Fruit fly (Drosophila melanogaster) whole organism, pupa: ENCODE results near the gene Mhcl.

Experiments used
- CG10348 ChIP-seq: fragments of 200-800 bp; sonication (Bioruptor generic); IDR thresholded peaks from 2 replicates; pipeline ENCODE4 v1.3.6; 2022; ENCODE audit warnings: missing biosample characterization, missing genetic modification characterization
- CG12605 ChIP-seq: fragments of 200-800 bp; sonication (Bioruptor generic); IDR thresholded peaks from 2 replicates; pipeline ENCODE4 v1.3.6; 2022; ENCODE audit warnings: missing biosample characterization, missing genetic modification characterization
- CG13204 ChIP-seq: fragments of 200-800 bp; sonication (Bioruptor generic); optimal IDR thresholded peaks from 2 replicates; lab custom pipeline; 2018; ENCODE audit warnings: missing biosample characterization, mild to moderate bottlenecking, missing genetic modification characterization, moderate library complexity
- CG14655 ChIP-seq: fragments of 200-800 bp; sonication (Bioruptor generic); optimal IDR thresholded peaks from 3 replicates; lab custom pipeline; 2017; ENCODE audit warnings: mild to moderate bottlenecking, missing biosample characterization, missing genetic modification reagents, missing genetic modification characterization
- CG15710 ChIP-seq: fragments of 200-800 bp; sonication (Bioruptor generic); optimal IDR thresholded peaks from 2 replicates; lab custom pipeline; 2018; ENCODE audit warnings: missing biosample characterization, mild to moderate bottlenecking, missing genetic modification characterization, moderate library complexity
- CG17806 ChIP-seq: fragments of 200-800 bp; sonication (Bioruptor generic); optimal IDR thresholded peaks from 2 replicates; lab custom pipeline; 2018; ENCODE audit warnings: missing biosample characterization, mild to moderate bottlenecking, missing genetic modification characterization, moderate library complexity
- CG32121 ChIP-seq: fragments of 200-800 bp; sonication (Bioruptor generic); IDR thresholded peaks from 2 replicates; pipeline ENCODE4 v1.3.6; 2022; ENCODE audit warnings: missing biosample characterization, missing genetic modification characterization
- CG34367 ChIP-seq: fragments of 200-800 bp; sonication (Bioruptor generic); optimal IDR thresholded peaks from 2 replicates; lab custom pipeline; 2018; ENCODE audit warnings: missing biosample characterization, mild to moderate bottlenecking, missing genetic modification characterization
- CG4496 ChIP-seq: fragments of 200-800 bp; sonication (Bioruptor generic); IDR thresholded peaks from 3 replicates; pipeline ENCODE4 v1.3.6; 2022; ENCODE audit warnings: missing biosample characterization, missing genetic modification characterization
- CG8159 ChIP-seq: fragments of 200-800 bp; sonication (Bioruptor generic); optimal IDR thresholded peaks from 3 replicates; lab custom pipeline; 2018; ENCODE audit warnings: missing biosample characterization, mild to moderate bottlenecking, missing genetic modification characterization, moderate library complexity
- CG8301 ChIP-seq: fragments of 200-800 bp; sonication (Bioruptor generic); optimal IDR thresholded peaks from 2 replicates; lab custom pipeline; 2018; ENCODE audit warnings: missing biosample characterization, mild to moderate bottlenecking, missing genetic modification characterization
- CG9948 ChIP-seq: fragments of 200-800 bp; sonication (Bioruptor generic); optimal IDR thresholded peaks from 2 replicates; lab custom pipeline; 2018; ENCODE audit warnings: missing biosample characterization, mild to moderate bottlenecking, missing genetic modification characterization, moderate library complexity
- D1 ChIP-seq: fragments of 200-800 bp; sonication (Bioruptor generic); optimal IDR thresholded peaks from 2 replicates; lab custom pipeline; 2018; ENCODE audit warnings: missing biosample characterization, mild to moderate bottlenecking, missing genetic modification characterization, moderate library complexity
- EcR ChIP-seq: fragments of 200-800 bp; sonication (Bioruptor generic); optimal IDR thresholded peaks from 3 replicates; lab custom pipeline; 2019; ENCODE audit warnings: missing biosample characterization, missing genetic modification characterization, mild to moderate bottlenecking, moderate library complexity, missing genetic modification reagents
- Ets98B ChIP-seq: fragments of 200-800 bp; sonication (Bioruptor generic); IDR thresholded peaks from 2 replicates; pipeline ENCODE4 v1.3.6; 2022; ENCODE audit warnings: missing biosample characterization, missing genetic modification characterization
- Pif1A ChIP-seq: fragments of 200-800 bp; sonication (Bioruptor generic); optimal IDR thresholded peaks from 3 replicates; lab custom pipeline; 2016; ENCODE audit warnings: missing biosample characterization, missing genetic modification characterization
- Pif1B ChIP-seq: fragments of 200-800 bp; sonication (Bioruptor generic); optimal IDR thresholded peaks from 3 replicates; lab custom pipeline; 2016; ENCODE audit warnings: missing biosample characterization, missing genetic modification characterization
- Snoo ChIP-seq: fragments of 200-800 bp; sonication (Bioruptor generic); optimal IDR thresholded peaks from 3 replicates; lab custom pipeline; 2017; ENCODE audit warnings: missing biosample characterization, mild to moderate bottlenecking, missing genetic modification characterization, inconsistent platforms
- fd96Ca ChIP-seq: fragments of 200-800 bp; sonication (Bioruptor generic); IDR thresholded peaks from 3 replicates; pipeline ENCODE4 v1.3.6; 2022; ENCODE audit warnings: missing biosample characterization, missing genetic modification characterization
- gl ChIP-seq: fragments of 200-800 bp; sonication (Bioruptor generic); optimal IDR thresholded peaks from 2 replicates; lab custom pipeline; 2018; ENCODE audit warnings: missing biosample characterization, mild to moderate bottlenecking, missing genetic modification characterization
- rn ChIP-seq: fragments of 200-800 bp; sonication (Bioruptor generic); IDR thresholded peaks from 2 replicates; pipeline ENCODE4 v1.3.6; 2022; ENCODE audit warnings: missing biosample characterization, missing genetic modification characterization

Gene Mhcl

dm6 chr3R:16119441-16119840 is 20.9 kb upstream of the Mhcl start:
- TF ChIP-seq Snoo (tag; lab: Kevin White, UChicago) (no peak), CG12605 (peak; percentile 73), EcR (no peak), CG8159 (tag; lab: Kevin White, UChicago) (peak; percentile 36), Ets98B (peak; percentile 87), CG34367 (peak; percentile 30), CG4496 (GFP tag; lab: Robert Waterston, UW) (peak; percentile 92), CG10348 (peak; percentile 30; the same call in 1 of the 2 replicates), CG32121 (GFP tag; lab: Robert Waterston, UW) (peak; percentile 78), Pif1B (GFP tag; lab: Kevin White, UChicago) (peak; percentile 77), gl (no peak), fd96Ca (GFP tag; lab: Robert Waterston, UW) (peak; percentile 88), CG9948 (tag; lab: Kevin White, UChicago) (peak; percentile 62), rn (peak; percentile 59; the same call in 1 of the 2 replicates), Pif1A (GFP tag; lab: Kevin White, UChicago) (peak; percentile 82), D1 (tag; lab: Kevin White, UChicago) (no peak), CG17806 (tag; lab: Kevin White, UChicago) (peak; percentile 45), CG8301 (tag; lab: Kevin White, UChicago) (peak; percentile 93), CG14655 (GFP tag; lab: Kevin White, UChicago) (peak; percentile 93), CG13204 (GFP tag; lab: Kevin White, UChicago) (no peak), CG15710 (peak; percentile 22)

- TF ChIP-seq gl: no peak
- no peak for TF ChIP-seq CG13204 (GFP tag; lab: Kevin White, UChicago)
- TF ChIP-seq EcR: no peak
- peak; percentile 42 for TF ChIP-seq CG14655 (GFP tag; lab: Kevin White, UChicago)
- TF ChIP-seq CG8159 (tag; lab: Kevin White, UChicago): peak; percentile 47
- peak; percentile 30 for TF ChIP-seq CG9948 (tag; lab: Kevin White, UChicago)
- peak; percentile 17 for TF ChIP-seq CG8301 (tag; lab: Kevin White, UChicago)
- no peak for TF ChIP-seq CG10348
- TF ChIP-seq D1 (tag; lab: Kevin White, UChicago): no peak
- TF ChIP-seq rn: no peak
- no peak for TF ChIP-seq CG32121 (GFP tag; lab: Robert Waterston, UW)
- no peak for TF ChIP-seq CG34367
- TF ChIP-seq Snoo (tag; lab: Kevin White, UChicago): no peak
- no peak for TF ChIP-seq CG4496 (GFP tag; lab: Robert Waterston, UW)
- TF ChIP-seq CG17806 (tag; lab: Kevin White, UChicago): peak; percentile 15
- no peak for TF ChIP-seq CG12605
- peak; percentile 63 for TF ChIP-seq Pif1B (GFP tag; lab: Kevin White, UChicago)
- TF ChIP-seq Pif1A (GFP tag; lab: Kevin White, UChicago): peak; percentile 23
These were observed 18.8 kb upstream of the Mhcl start for dm6 chr3R:16117359-16117758.

- TF ChIP-seq Ets98B: no peak
- TF ChIP-seq gl: no peak
- TF ChIP-seq CG4496 (GFP tag; lab: Robert Waterston, UW): no peak
- TF ChIP-seq CG13204 (GFP tag; lab: Kevin White, UChicago): no peak
- no peak for TF ChIP-seq CG8301 (tag; lab: Kevin White, UChicago)
- no peak for TF ChIP-seq D1 (tag; lab: Kevin White, UChicago)
- no peak for TF ChIP-seq rn
- TF ChIP-seq fd96Ca (GFP tag; lab: Robert Waterston, UW): no peak
- no peak for TF ChIP-seq CG34367
- TF ChIP-seq CG10348: no peak
- no peak for TF ChIP-seq Snoo (tag; lab: Kevin White, UChicago)
- no peak for TF ChIP-seq CG14655 (GFP tag; lab: Kevin White, UChicago)
- TF ChIP-seq CG15710: no peak
These were observed 17.3 kb upstream of the Mhcl start, which contains the start of gene Sb for dm6 chr3R:16115861-16116260. TSS of gene Sb (plus strand) at chr3R:16116161.

- no peak for TF ChIP-seq CG10348
- TF ChIP-seq CG13204 (GFP tag; lab: Kevin White, UChicago): no peak
- TF ChIP-seq Pif1B (GFP tag; lab: Kevin White, UChicago): no peak
- TF ChIP-seq CG9948 (tag; lab: Kevin White, UChicago): no peak
- TF ChIP-seq CG8301 (tag; lab: Kevin White, UChicago): no peak
- no peak for TF ChIP-seq CG12605
- TF ChIP-seq Pif1A (GFP tag; lab: Kevin White, UChicago): no peak
- TF ChIP-seq CG15710: no peak
- TF ChIP-seq CG4496 (GFP tag; lab: Robert Waterston, UW): no peak
- TF ChIP-seq Ets98B: no peak
- no peak for TF ChIP-seq fd96Ca (GFP tag; lab: Robert Waterston, UW)
- no peak for TF ChIP-seq gl
- no peak for TF ChIP-seq EcR
- TF ChIP-seq D1 (tag; lab: Kevin White, UChicago): no peak
- TF ChIP-seq CG34367: no peak
- no peak for TF ChIP-seq Snoo (tag; lab: Kevin White, UChicago)
- TF ChIP-seq CG17806 (tag; lab: Kevin White, UChicago): no peak
- TF ChIP-seq rn: no peak
These were observed 14.6 kb upstream of the Mhcl start for dm6 chr3R:16113124-16113523.

dm6 chr3R:16105813-16106480 is 7.4 kb upstream of the Mhcl start:
- TF ChIP-seq CG8301 (tag; lab: Kevin White, UChicago) (no peak), EcR (peak; percentile 67)
